Fruit fly (Drosophila melanogaster): ENCODE data around the gene MED11.

DNA sequence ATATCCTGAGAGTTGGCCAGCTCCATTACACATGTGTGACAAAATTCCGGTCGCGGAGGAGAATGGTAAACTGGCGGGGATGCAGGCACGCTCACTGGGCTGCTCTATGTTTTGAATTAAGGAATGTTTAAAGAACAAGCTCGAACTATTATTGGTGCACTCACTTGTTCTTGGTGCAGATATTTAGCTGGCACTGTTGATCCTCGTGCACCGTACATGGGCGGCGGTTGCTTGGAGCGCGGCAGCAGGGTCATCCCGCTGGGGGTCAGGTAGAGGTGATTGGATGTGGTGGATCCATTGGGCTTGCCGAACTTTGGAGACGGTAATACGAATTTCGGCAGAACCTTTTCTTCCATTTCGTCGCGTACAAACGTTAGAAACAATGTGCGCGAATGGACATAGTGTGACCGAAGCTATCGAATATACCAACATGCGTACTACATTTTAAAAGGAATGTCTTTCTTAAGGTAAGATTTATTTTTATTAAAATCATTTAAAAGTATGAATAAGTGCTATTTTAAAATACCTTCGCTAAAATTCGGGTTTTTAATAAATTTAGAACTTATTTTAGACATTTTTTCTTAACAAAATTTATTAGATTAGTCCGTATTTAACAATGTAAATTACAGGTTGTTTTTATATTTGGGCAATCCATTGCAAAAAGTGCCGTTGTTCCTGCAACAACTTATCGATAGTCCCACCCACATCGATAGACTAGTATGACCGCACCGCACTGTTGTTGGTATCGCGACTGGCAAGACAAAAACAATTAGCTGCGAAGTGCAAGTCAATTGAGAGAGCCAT is 2.5 kb downstream of the MED11 start, which contains the start of the genes Nufip and Atg3:
- TF ChIP-seq CTCF (optimal IDR thresholded peaks at IDR 0.05) = no peak
- TF ChIP-seq CG8478 (optimal IDR thresholded peaks at IDR 0.05) = no peak

All from S2 (cell line).